Fruit fly (Drosophila melanogaster): Measurements from ENCODE around the gene CG33288.

The CG33288 gene

DNA sequence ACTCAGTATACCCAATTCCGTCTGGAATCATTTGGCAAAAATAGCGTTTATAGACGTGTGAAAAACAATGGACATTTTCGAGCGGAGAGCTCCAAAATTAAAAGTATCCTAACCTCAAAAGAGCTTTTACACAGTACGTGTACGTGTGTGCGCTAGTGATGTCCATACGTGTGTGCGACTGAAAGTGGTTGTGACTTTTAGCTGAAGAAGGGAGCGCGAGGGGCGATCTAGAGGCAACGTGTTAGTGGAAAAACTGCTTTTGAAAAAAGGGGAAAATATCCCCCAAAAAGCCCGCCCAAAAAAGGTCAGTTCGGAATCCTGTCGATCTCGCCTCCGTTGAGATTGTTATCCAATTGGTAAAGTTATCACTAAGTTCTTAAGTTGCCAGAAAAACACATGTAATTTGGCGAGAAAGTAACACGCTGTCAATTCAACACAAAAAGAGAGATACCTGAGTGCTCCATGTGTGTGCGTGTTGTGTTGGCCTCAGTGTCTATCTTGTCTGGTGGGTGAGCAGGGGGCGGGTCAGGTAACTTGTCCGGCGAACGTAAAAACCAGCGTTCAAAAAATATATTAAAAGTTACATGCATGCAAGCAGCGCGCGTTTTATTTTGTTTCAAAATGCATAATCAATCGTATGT is 6.3 kb downstream of the CG33288 start:
- TF ChIP-seq CG14655 (GFP tag; optimal IDR thresholded peaks at IDR 0.05), result no peak
- peak; percentile 28; the same call in 1 of the 2 replicates for TF ChIP-seq CG32121 (GFP tag; IDR thresholded peaks at IDR 0.05)

DNA sequence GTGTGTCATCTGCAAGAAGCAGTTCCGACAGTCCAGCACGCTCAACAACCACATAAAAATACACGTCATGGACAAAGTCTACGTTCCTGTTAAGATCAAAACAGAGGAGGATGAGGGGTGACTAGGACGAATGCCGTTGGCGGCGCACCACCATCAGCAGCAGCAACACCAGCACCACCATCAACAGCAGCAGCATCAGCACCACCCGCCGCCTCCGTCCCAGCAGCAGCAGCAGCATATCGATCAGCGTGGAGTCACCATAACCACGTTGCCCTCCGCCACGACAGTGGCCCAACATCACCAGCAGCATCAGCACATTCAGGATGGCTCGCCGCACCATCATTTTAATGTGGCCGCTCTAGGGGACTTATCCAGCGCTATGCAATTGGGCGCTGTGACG is 8.5 kb downstream of the CG33288 start:
- TF ChIP-seq CG10348 (GFP tag; IDR thresholded peaks at IDR 0.05) (no peak), EcR (GFP tag; optimal IDR thresholded peaks at IDR 0.05) (no peak), Snoo (tag; optimal IDR thresholded peaks at IDR 0.05) (no peak), CG32121 (GFP tag; IDR thresholded peaks at IDR 0.05) (no peak), rn (GFP tag; IDR thresholded peaks at IDR 0.05) (no peak), CG13204 (GFP tag; optimal IDR thresholded peaks at IDR 0.05) (no peak), Pif1A (GFP tag; optimal IDR thresholded peaks at IDR 0.05) (no peak), fd96Ca (GFP tag; IDR thresholded peaks at IDR 0.05) (no peak), gl (tag; optimal IDR thresholded peaks at IDR 0.05) (no peak), CG9948 (tag; optimal IDR thresholded peaks at IDR 0.05) (no peak), CG15710 (tag; optimal IDR thresholded peaks at IDR 0.05) (no peak)

DNA sequence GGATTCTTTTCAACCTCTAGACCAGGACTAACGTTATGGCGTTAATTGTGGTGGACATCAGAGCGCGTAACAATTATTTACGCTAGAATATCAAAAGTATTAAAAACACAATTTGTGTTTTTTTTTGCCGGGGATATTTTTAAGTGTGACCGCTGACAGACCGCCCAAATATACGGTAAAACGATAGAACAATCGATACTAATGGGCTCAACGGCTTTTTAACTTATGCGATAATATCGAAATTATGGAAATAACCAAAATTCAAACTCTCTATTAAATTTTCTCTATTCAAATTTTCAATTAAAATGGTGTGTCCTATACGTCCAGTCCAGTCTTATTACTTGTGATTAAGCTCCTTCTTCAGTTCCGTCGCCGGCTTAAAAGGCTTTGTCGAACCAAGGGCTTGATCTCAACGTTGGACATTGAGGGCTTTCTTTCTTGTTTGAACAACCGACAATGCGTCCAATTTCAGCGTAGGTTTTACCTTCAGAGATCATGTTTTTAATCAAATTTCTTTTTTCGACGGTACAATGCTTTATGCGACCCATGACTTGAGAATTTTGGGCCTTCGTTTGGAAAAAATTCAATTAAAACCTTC is 13.7 kb downstream of the CG33288 start, which contains the start of gene CG5664:
TSS of gene CG5664 (minus strand) at position 148 of the 598 bp plus-strand sequence.
- TF ChIP-seq CG12605 (GFP tag; IDR thresholded peaks at IDR 0.05) (no peak), EcR (GFP tag; optimal IDR thresholded peaks at IDR 0.05) (no peak), CG10348 (GFP tag; IDR thresholded peaks at IDR 0.05) (no peak), CG8159 (tag; optimal IDR thresholded peaks at IDR 0.05) (no peak), CG9948 (tag; optimal IDR thresholded peaks at IDR 0.05) (no peak), CG34367 (tag; optimal IDR thresholded peaks at IDR 0.05) (no peak), Ets98B (GFP tag; IDR thresholded peaks at IDR 0.05) (no peak), Pif1A (GFP tag; optimal IDR thresholded peaks at IDR 0.05) (no peak), CG8301 (tag; optimal IDR thresholded peaks at IDR 0.05) (no peak), CG4496 (GFP tag; IDR thresholded peaks at IDR 0.05) (no peak), rn (GFP tag; IDR thresholded peaks at IDR 0.05) (no peak), D1 (tag; optimal IDR thresholded peaks at IDR 0.05) (no peak), CG17806 (tag; optimal IDR thresholded peaks at IDR 0.05) (no peak), CG14655 (GFP tag; optimal IDR thresholded peaks at IDR 0.05) (no peak), Snoo (tag; optimal IDR thresholded peaks at IDR 0.05) (no peak)

DNA sequence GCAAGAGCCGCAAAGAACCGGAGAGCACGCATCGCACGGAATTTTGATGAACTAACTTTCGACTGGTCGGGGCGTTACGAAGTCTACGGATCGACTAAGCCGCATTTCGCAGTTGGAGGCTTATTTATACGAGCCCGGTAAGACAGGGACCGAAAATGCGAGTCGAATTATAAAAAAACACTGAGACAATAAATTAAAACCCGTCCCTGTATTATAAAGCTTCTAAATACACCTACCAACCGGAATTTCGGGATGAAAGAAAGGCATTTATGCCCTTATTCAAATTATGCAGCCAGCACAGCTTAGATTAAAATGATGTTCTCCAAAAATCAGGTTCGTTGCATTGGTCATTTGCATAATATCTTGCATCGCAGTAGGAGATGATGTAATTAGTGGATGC is 17.1 kb downstream of the CG33288 start, which contains the start of gene Alp1:
TSS of gene Alp1 (minus strand) at position 101 of the 400 bp plus-strand sequence.
- TF ChIP-seq gl (tag; optimal IDR thresholded peaks at IDR 0.05), result no peak
- TF ChIP-seq CG15710 (tag; optimal IDR thresholded peaks at IDR 0.05), result no peak
- no peak for TF ChIP-seq D1 (tag; optimal IDR thresholded peaks at IDR 0.05)
- TF ChIP-seq CG10348 (GFP tag; IDR thresholded peaks at IDR 0.05), result no peak
- TF ChIP-seq Ets98B (GFP tag; IDR thresholded peaks at IDR 0.05), result no peak
- no peak for TF ChIP-seq rn (GFP tag; IDR thresholded peaks at IDR 0.05)
- no peak for TF ChIP-seq CG12605 (GFP tag; IDR thresholded peaks at IDR 0.05)
- no peak for TF ChIP-seq CG14655 (GFP tag; optimal IDR thresholded peaks at IDR 0.05)
- no peak for TF ChIP-seq EcR (GFP tag; optimal IDR thresholded peaks at IDR 0.05)
- TF ChIP-seq CG34367 (tag; optimal IDR thresholded peaks at IDR 0.05), result no peak
- no peak for TF ChIP-seq CG17806 (tag; optimal IDR thresholded peaks at IDR 0.05)
- TF ChIP-seq CG4496 (GFP tag; IDR thresholded peaks at IDR 0.05), result no peak
- no peak for TF ChIP-seq CG8301 (tag; optimal IDR thresholded peaks at IDR 0.05)
- TF ChIP-seq CG9948 (tag; optimal IDR thresholded peaks at IDR 0.05), result no peak
- TF ChIP-seq CG8159 (tag; optimal IDR thresholded peaks at IDR 0.05), result no peak
- TF ChIP-seq Pif1B (GFP tag; optimal IDR thresholded peaks at IDR 0.05), result no peak
- TF ChIP-seq CG13204 (GFP tag; optimal IDR thresholded peaks at IDR 0.05), result no peak
- no peak for TF ChIP-seq Snoo (tag; optimal IDR thresholded peaks at IDR 0.05)
- no peak for TF ChIP-seq Pif1A (GFP tag; optimal IDR thresholded peaks at IDR 0.05)
- no peak for TF ChIP-seq fd96Ca (GFP tag; IDR thresholded peaks at IDR 0.05)

DNA sequence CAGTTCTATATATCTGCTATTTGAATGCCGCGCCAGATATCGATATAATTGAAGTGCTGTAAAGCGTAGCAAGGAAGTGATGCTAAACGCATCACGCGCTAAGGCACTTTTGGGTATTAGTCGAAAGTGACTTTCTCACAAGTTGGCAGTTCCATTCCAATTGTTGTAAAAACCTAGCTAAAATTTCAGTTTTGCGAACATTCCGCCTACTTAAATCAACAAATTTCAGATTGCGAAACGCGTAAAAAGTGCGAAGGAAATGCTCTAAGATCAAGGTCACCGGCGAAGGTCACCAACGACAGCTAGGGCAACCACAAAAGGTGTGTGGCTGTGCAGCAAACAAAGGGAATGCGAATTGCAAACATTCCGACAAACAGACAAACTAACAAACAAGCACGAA is 18.1 kb downstream of the CG33288 start, which contains the start of gene Syx7:
TSS of gene Syx7 (plus strand) at position 131 of the 400 bp plus-strand sequence.
- TF ChIP-seq CG8301 (tag; optimal IDR thresholded peaks at IDR 0.05), result no peak
- TF ChIP-seq CG15710 (tag; optimal IDR thresholded peaks at IDR 0.05), result no peak
- no peak for TF ChIP-seq CG10348 (GFP tag; IDR thresholded peaks at IDR 0.05)
- TF ChIP-seq CG12605 (GFP tag; IDR thresholded peaks at IDR 0.05), result no peak
- no peak for TF ChIP-seq gl (tag; optimal IDR thresholded peaks at IDR 0.05)

DNA sequence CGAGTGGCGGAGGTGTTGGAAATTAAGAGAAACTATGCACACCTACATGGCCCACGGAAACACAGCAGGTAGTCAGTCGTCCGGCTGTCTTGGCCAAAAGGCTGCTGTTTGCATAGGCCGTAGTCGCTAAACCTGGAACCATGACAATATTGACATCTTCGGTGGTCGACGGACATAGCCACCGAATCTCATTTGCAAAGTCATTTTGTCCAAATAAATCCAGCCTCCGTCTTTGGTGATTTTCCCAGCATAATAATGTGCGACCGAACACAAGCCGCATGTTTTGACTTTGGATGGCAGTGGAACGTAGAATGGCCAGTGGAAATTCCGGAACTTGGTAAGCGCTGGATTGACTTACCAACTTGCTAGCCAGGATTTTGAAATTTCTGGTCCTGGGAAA is 21.7 kb downstream of the CG33288 start:
- TF ChIP-seq Pif1B (GFP tag; optimal IDR thresholded peaks at IDR 0.05), result no peak
- no peak for TF ChIP-seq CG4496 (GFP tag; IDR thresholded peaks at IDR 0.05)
- TF ChIP-seq CG15710 (tag; optimal IDR thresholded peaks at IDR 0.05), result no peak
- TF ChIP-seq EcR (GFP tag; optimal IDR thresholded peaks at IDR 0.05), result no peak
- no peak for TF ChIP-seq CG17806 (tag; optimal IDR thresholded peaks at IDR 0.05)
- TF ChIP-seq CG32121 (GFP tag; IDR thresholded peaks at IDR 0.05), result no peak
- TF ChIP-seq Snoo (tag; optimal IDR thresholded peaks at IDR 0.05), result no peak
- TF ChIP-seq CG12605 (GFP tag; IDR thresholded peaks at IDR 0.05), result no peak
- TF ChIP-seq fd96Ca (GFP tag; IDR thresholded peaks at IDR 0.05), result no peak
- no peak for TF ChIP-seq CG10348 (GFP tag; IDR thresholded peaks at IDR 0.05)
- TF ChIP-seq gl (tag; optimal IDR thresholded peaks at IDR 0.05), result no peak
- TF ChIP-seq Ets98B (GFP tag; IDR thresholded peaks at IDR 0.05), result no peak
- no peak for TF ChIP-seq CG34367 (tag; optimal IDR thresholded peaks at IDR 0.05)
